Worm (Caenorhabditis elegans): ENCODE results near the gene C26B9.7.

C26B9.7 gene

ce11 chrX:5337959-5338358 lies 4.1 kb upstream of the C26B9.7 start, which contains the start of gene C26B9.3:
Gene C26B9.3, plus strand, starts transcription at chrX:5338301.
- TF ChIP-seq nhr-84 (tag; optimal IDR thresholded peaks at IDR 0.05) (no peak), mep-1 (tag; optimal IDR thresholded peaks at IDR 0.05) (peak; percentile 25), lin-14 (GFP tag; optimal IDR thresholded peaks at IDR 0.05) (peak; percentile 3), nhr-85 (tag) (no peak), blmp-1 (tag; optimal IDR thresholded peaks at IDR 0.05) (peak; percentile 98)

- no peak for TF ChIP-seq nhr-12 (tag; optimal IDR thresholded peaks at IDR 0.05)
- TF ChIP-seq swsn-7 (tag; optimal IDR thresholded peaks at IDR 0.05): no peak
- peak; percentile 68 for TF ChIP-seq nhr-85 (tag)
- TF ChIP-seq ceh-82 (tag; optimal IDR thresholded peaks at IDR 0.05): no peak
- TF ChIP-seq hlh-4 (tag; optimal IDR thresholded peaks at IDR 0.05): no peak
- TF ChIP-seq tlp-1 (tag; optimal IDR thresholded peaks at IDR 0.05): no peak
- no peak for TF ChIP-seq hpl-2 (GFP tag; optimal IDR thresholded peaks at IDR 0.05)
- TF ChIP-seq unc-98 (GFP tag; IDR thresholded peaks at IDR 0.05): no peak
- TF ChIP-seq ceh-8 (GFP tag; optimal IDR thresholded peaks at IDR 0.05): no peak
- TF ChIP-seq nhr-77 (tag; optimal IDR thresholded peaks at IDR 0.05): no peak
- no peak for TF ChIP-seq mab-9 (GFP tag; IDR thresholded peaks at IDR 0.05)
- peak; percentile 92 for TF ChIP-seq blmp-1 (tag; optimal IDR thresholded peaks at IDR 0.05)
- no peak for TF ChIP-seq elt-2 (tag; optimal IDR thresholded peaks at IDR 0.05)
Observed at ce11 chrX:5339357-5339756, 2.8 kb upstream of the C26B9.7 start.

ce11 chrX:5339889-5340288 lies 2.2 kb upstream of the C26B9.7 start, which contains the start of gene C26B9.2:
Gene C26B9.2, plus strand, starts transcription at chrX:5340189.
- TF ChIP-seq nhr-19 (GFP tag; conservative IDR thresholded peaks at IDR 0.05) (no peak), blmp-1 (tag; optimal IDR thresholded peaks at IDR 0.05) (peak; percentile 43), isw-1 (GFP tag; IDR thresholded peaks at IDR 0.05) (no peak), nhr-20 (tag; optimal IDR thresholded peaks at IDR 0.05) (no peak), lir-3 (tag; optimal IDR thresholded peaks at IDR 0.05; ENCODE audit: poor library complexity) (no peak)

ce11 chrX:5344287-5344686 lies 2.2 kb downstream of the C26B9.7 start, which contains the start of gene C26B9.1:
Gene C26B9.1, plus strand, starts transcription at chrX:5344587.
- peak; percentile 76 for TF ChIP-seq F16B12.6 (tag; optimal IDR thresholded peaks at IDR 0.05)
- TF ChIP-seq hpl-2 (GFP tag; optimal IDR thresholded peaks at IDR 0.05): no peak

- TF ChIP-seq elt-2 (tag; optimal IDR thresholded peaks at IDR 0.05) (peak; percentile 0), lin-35 (GFP tag; optimal IDR thresholded peaks at IDR 0.05) (peak in 1 of 2 experiments; percentile 3), efl-1 (optimal IDR thresholded peaks at IDR 0.05) (no peak), efl-1 (GFP tag; optimal IDR thresholded peaks at IDR 0.05 in 1 of 2) (peak in 1 of 2 experiments; percentile 62), skn-1 (tag; optimal IDR thresholded peaks at IDR 0.05) (no peak)
Observed at ce11 chrX:5346303-5346702, 4.2 kb downstream of the C26B9.7 start.

- TF ChIP-seq nhr-85 (tag) (no peak), jun-1 (tag; optimal IDR thresholded peaks at IDR 0.05) (no peak), ets-5 (GFP tag; IDR thresholded peaks at IDR 0.05) (no peak), pag-3 (tag; optimal IDR thresholded peaks at IDR 0.05; ENCODE audit: borderline replicate concordance, insufficient read depth) (no peak), mep-1 (tag; optimal IDR thresholded peaks at IDR 0.05) (no peak), lin-14 (GFP tag; optimal IDR thresholded peaks at IDR 0.05) (peak; percentile 17), dsc-1 (tag; optimal IDR thresholded peaks at IDR 0.05) (peak; percentile 18)
Observed at ce11 chrX:5347856-5348255, 5.7 kb downstream of the C26B9.7 start.

- peak; percentile 4 for TF ChIP-seq nhr-20 (tag; optimal IDR thresholded peaks at IDR 0.05)
- peak; percentile 61 for TF ChIP-seq pag-3 (tag; optimal IDR thresholded peaks at IDR 0.05; ENCODE audit: borderline replicate concordance, insufficient read depth)
- TF ChIP-seq fkh-4 (tag; optimal IDR thresholded peaks at IDR 0.05; ENCODE audit: borderline replicate concordance): peak; percentile 43
- TF ChIP-seq lin-14 (GFP tag; optimal IDR thresholded peaks at IDR 0.05): peak; percentile 43
- no peak for TF ChIP-seq sox-4 (tag; optimal IDR thresholded peaks at IDR 0.05)
- no peak for TF ChIP-seq nhr-19 (GFP tag; conservative IDR thresholded peaks at IDR 0.05)
- TF ChIP-seq dsc-1 (tag; optimal IDR thresholded peaks at IDR 0.05): peak; percentile 93
- peak; percentile 27 for TF ChIP-seq nhr-71 (tag; optimal IDR thresholded peaks at IDR 0.05)
- TF ChIP-seq mdl-1 (tag; optimal IDR thresholded peaks at IDR 0.05): no peak
- peak; percentile 41 for TF ChIP-seq snu-23 (GFP tag; optimal IDR thresholded peaks at IDR 0.05)
Observed at ce11 chrX:5348529-5349148, 6.5 kb downstream of the C26B9.7 start, which contains the start of gene syx-3. Gene syx-3, plus strand, starts transcription at chrX:5349098.

Measured in whole organism, L1 larva.